Worm (Caenorhabditis elegans): ENCODE data around the gene srbc-17.

ce11 chrV:2138287-2138686 is 39.2 kb upstream of the srbc-17 start:
- TF ChIP-seq ceh-82 (tag; optimal IDR thresholded peaks at IDR 0.05) (no peak), ztf-11 (tag; optimal IDR thresholded peaks at IDR 0.05) (no peak), nhr-76 (tag; optimal IDR thresholded peaks at IDR 0.05) (no peak), nhr-67 (tag; optimal IDR thresholded peaks at IDR 0.05) (no peak), fos-1 (tag; optimal IDR thresholded peaks at IDR 0.05) (no peak), zag-1 (tag; optimal IDR thresholded peaks at IDR 0.05) (no peak), nhr-77 (tag; optimal IDR thresholded peaks at IDR 0.05) (no peak), nhr-237 (tag; optimal IDR thresholded peaks at IDR 0.05) (no peak), nhr-11 (tag; optimal IDR thresholded peaks at IDR 0.05) (no peak), ZK546.5 (tag; optimal IDR thresholded peaks at IDR 0.05) (no peak), hmg-11 (tag; optimal IDR thresholded peaks at IDR 0.05) (no peak), lin-15B (tag; optimal IDR thresholded peaks at IDR 0.05) (no peak), fkh-10 (GFP tag; optimal IDR thresholded peaks at IDR 0.05) (no peak)
